Fruit fly (Drosophila melanogaster) whole organism, embryonic: ENCODE data around the gene xmas.

Experiments
- Adf1 ChIP-seq: fragments of 200-800 bp; sonication (Bioruptor generic); IDR thresholded peaks from 2 replicates; pipeline ENCODE4 v1.3.6; 2022; ENCODE audit warnings: missing biosample characterization, missing genetic modification characterization
- Aef1 ChIP-seq: fragments of 200-800 bp; sonication (Bioruptor generic); IDR thresholded peaks from 3 replicates; pipeline ENCODE4 v1.3.6; 2022; ENCODE audit warnings: missing biosample characterization, missing genetic modification characterization
- Awh ChIP-seq: fragments of 200-800 bp; sonication (Bioruptor generic); IDR thresholded peaks from 2 replicates; pipeline ENCODE4, ENCODE4 v1.3.6; 2022; ENCODE audit warnings: missing biosample characterization, missing genetic modification characterization
- B-H2 ChIP-seq: fragments of 200-800 bp; sonication (Bioruptor generic); optimal IDR thresholded peaks from 2 replicates; lab custom pipeline; 2018; ENCODE audit warnings: missing biosample characterization, mild to moderate bottlenecking, missing genetic modification characterization
- CG10462 ChIP-seq: fragments of 200-800 bp; sonication (Bioruptor generic); optimal IDR thresholded peaks from 2 replicates; lab custom pipeline; 2016; ENCODE audit warnings: missing biosample characterization, missing genetic modification characterization
- CG11696 ChIP-seq: fragments of 200-800 bp; sonication (Bioruptor generic); IDR thresholded peaks from 2 replicates; pipeline ENCODE4 v1.3.6; 2022; ENCODE audit warnings: missing biosample characterization, missing genetic modification characterization
- CG12299 ChIP-seq: fragments of 200-800 bp; sonication (Bioruptor generic); optimal IDR thresholded peaks from 2 replicates; lab custom pipeline; 2018; ENCODE audit warnings: missing biosample characterization, mild to moderate bottlenecking, missing genetic modification characterization
- CG12659 ChIP-seq: fragments of 200-800 bp; sonication (Bioruptor generic); optimal IDR thresholded peaks from 3 replicates; lab custom pipeline; 2017; ENCODE audit warnings: mild to moderate bottlenecking, missing biosample characterization, missing genetic modification reagents, missing genetic modification characterization
- CG12744 ChIP-seq: fragments of 200-800 bp; sonication (Bioruptor generic); optimal IDR thresholded peaks from 2 replicates; lab custom pipeline; 2016; ENCODE audit warnings: missing biosample characterization, missing genetic modification characterization
- CG14860 ChIP-seq: fragments of 200-800 bp; sonication (Bioruptor generic); IDR thresholded peaks from 3 replicates; pipeline ENCODE4 v1.3.6; 2022; ENCODE audit warnings: missing biosample characterization, missing genetic modification characterization; ENCODE audit not compliant: partially characterized antibody
- CG15514 ChIP-seq: fragments of 200-800 bp; sonication (Bioruptor generic); optimal IDR thresholded peaks from 3 replicates; lab custom pipeline; 2017; ENCODE audit warnings: missing biosample characterization, missing genetic modification characterization, mild to moderate bottlenecking, moderate library complexity, missing genetic modification reagents
- CG17361 ChIP-seq: fragments of 200-800 bp; sonication (Bioruptor generic); IDR thresholded peaks from 3 replicates; pipeline ENCODE4 v1.3.6; 2022; ENCODE audit warnings: missing biosample characterization, missing genetic modification characterization
- CG17802 ChIP-seq: fragments of 200-800 bp; sonication (Bioruptor generic); optimal IDR thresholded peaks from 2 replicates; lab custom pipeline; 2018; ENCODE audit warnings: missing biosample characterization, mild to moderate bottlenecking, missing genetic modification characterization, moderate library complexity
- CG1792 ChIP-seq: fragments of 200-800 bp; sonication (Bioruptor generic); optimal IDR thresholded peaks from 2 replicates; lab custom pipeline; 2016; ENCODE audit warnings: missing biosample characterization, missing genetic modification characterization
- CG18619 ChIP-seq: fragments of 200-800 bp; sonication (Bioruptor generic); optimal IDR thresholded peaks from 3 replicates; lab custom pipeline; 2017; ENCODE audit warnings: missing biosample characterization, mild to moderate bottlenecking, missing genetic modification characterization
- CG3838 ChIP-seq: fragments of 200-800 bp; sonication (Bioruptor generic); optimal IDR thresholded peaks from 3 replicates; lab custom pipeline; 2016; ENCODE audit warnings: missing biosample characterization, missing genetic modification characterization
- CG7556 ChIP-seq: fragments of 200-800 bp; sonication (Bioruptor generic); optimal IDR thresholded peaks from 2 replicates; lab custom pipeline; 2017; ENCODE audit warnings: missing biosample characterization, mild to moderate bottlenecking, missing genetic modification characterization
- CG7786 ChIP-seq: fragments of 200-800 bp; sonication (Bioruptor generic); optimal IDR thresholded peaks from 2 replicates; lab custom pipeline; 2016; ENCODE audit warnings: missing biosample characterization, missing genetic modification characterization
- CG9817 ChIP-seq: fragments of 200-800 bp; sonication (Bioruptor generic); optimal IDR thresholded peaks from 2 replicates; lab custom pipeline; 2018; ENCODE audit warnings: missing biosample characterization, mild to moderate bottlenecking, missing genetic modification characterization, moderate library complexity
- CTCF ChIP-seq: fragments of 200-800 bp; sonication (Bioruptor generic); optimal IDR thresholded peaks from 2 replicates; lab custom pipeline; 2017; ENCODE audit warnings: missing biosample characterization, mild to moderate bottlenecking, missing genetic modification characterization, moderate library complexity
- CrebB ChIP-seq: fragments of 200-800 bp; sonication (Bioruptor generic); optimal IDR thresholded peaks from 3 replicates; lab custom pipeline; 2018; ENCODE audit warnings: missing biosample characterization, mild to moderate bottlenecking, missing genetic modification characterization
- Dip2 ChIP-seq: fragments of 200-800 bp; sonication (Bioruptor generic); IDR thresholded peaks from 2 replicates; pipeline ENCODE4 v1.3.6; 2022; ENCODE audit warnings: missing biosample characterization, missing genetic modification characterization
- Dip3 ChIP-seq: fragments of 200-800 bp; sonication (Bioruptor generic); optimal IDR thresholded peaks from 3 replicates; lab custom pipeline; 2016; ENCODE audit warnings: missing biosample characterization, missing genetic modification characterization
- Elba2 ChIP-seq: fragments of 200-800 bp; sonication (Bioruptor generic); optimal IDR thresholded peaks from 3 replicates; lab custom pipeline; 2016; ENCODE audit warnings: missing biosample characterization, missing genetic modification characterization
- Hr3 ChIP-seq: fragments of 200-800 bp; sonication (Bioruptor generic); optimal IDR thresholded peaks from 3 replicates; lab custom pipeline; 2016; ENCODE audit warnings: missing biosample characterization, missing genetic modification characterization
- Hsf ChIP-seq: fragments of 200-800 bp; sonication (Bioruptor generic); optimal IDR thresholded peaks from 3 replicates; lab custom pipeline; 2016; ENCODE audit warnings: missing biosample characterization, missing genetic modification characterization
- MBD-R2 ChIP-seq: fragments of 200-800 bp; sonication (Bioruptor generic); IDR thresholded peaks from 2 replicates; pipeline ENCODE4 v1.3.6; 2022; ENCODE audit warnings: missing biosample characterization, missing genetic modification characterization
- MTF-1 ChIP-seq: fragments of 200-800 bp; sonication (Bioruptor generic); optimal IDR thresholded peaks from 2 replicates; lab custom pipeline; 2018; ENCODE audit warnings: missing biosample characterization, mild to moderate bottlenecking, missing genetic modification characterization, borderline replicate concordance
- Nf-YB ChIP-seq: fragments of 200-800 bp; sonication (Bioruptor generic); optimal IDR thresholded peaks from 3 replicates; lab custom pipeline; 2019; ENCODE audit warnings: missing biosample characterization, mild to moderate bottlenecking, missing genetic modification characterization, moderate library complexity
- Pdp1 ChIP-seq, 2 experiments: fragments of 200-800 bp; sonication (Bioruptor generic); optimal IDR thresholded peaks; 3 replicates each; lab custom pipeline; 2016; ENCODE audit warnings: missing biosample characterization in 2 of 2, missing genetic modification characterization in 2 of 2, mild to moderate bottlenecking in 1 of 2, moderate library complexity in 1 of 2
- Rfx ChIP-seq: fragments of 200-800 bp; sonication (Bioruptor generic); IDR thresholded peaks from 2 replicates; pipeline ENCODE4 v1.3.6; 2022; ENCODE audit warnings: missing biosample characterization, missing genetic modification characterization
- Sox102F ChIP-seq: fragments of 200-800 bp; sonication (Bioruptor generic); optimal IDR thresholded peaks from 2 replicates; lab custom pipeline; 2018; ENCODE audit warnings: missing biosample characterization, mild to moderate bottlenecking, missing genetic modification characterization, moderate library complexity
- Xrp1 ChIP-seq: fragments of 200-800 bp; sonication (Bioruptor generic); IDR thresholded peaks from 2 replicates; pipeline ENCODE4 v1.3.6; 2022; ENCODE audit warnings: missing biosample characterization, missing genetic modification characterization
- cg ChIP-seq: fragments of 200-800 bp; sonication (Bioruptor generic); optimal IDR thresholded peaks from 3 replicates; lab custom pipeline; 2019; ENCODE audit warnings: missing biosample characterization, mild to moderate bottlenecking, missing genetic modification characterization, moderate library complexity
- ci ChIP-seq: fragments of 200-800 bp; sonication (Bioruptor generic); IDR thresholded peaks from 3 replicates; pipeline ENCODE4 v1.3.6; 2022; ENCODE audit warnings: missing biosample characterization, missing genetic modification characterization
- crp ChIP-seq, 2 experiments: fragments of 200-800 bp; sonication (Bioruptor generic); optimal IDR thresholded peaks; 2 replicates in 1 of 2; 3 replicates in 1 of 2; lab custom pipeline; 2017; ENCODE audit warnings: missing biosample characterization in 2 of 2, missing genetic modification characterization in 2 of 2, mild to moderate bottlenecking in 1 of 2, moderate library complexity in 1 of 2
- fd96Cb ChIP-seq: fragments of 200-800 bp; sonication (Bioruptor generic); optimal IDR thresholded peaks from 2 replicates; lab custom pipeline; 2018; ENCODE audit warnings: missing biosample characterization, mild to moderate bottlenecking, missing genetic modification characterization, moderate library complexity
- jigr1 ChIP-seq: fragments of 200-800 bp; sonication (Bioruptor generic); IDR thresholded peaks from 3 replicates; pipeline ENCODE4 v1.3.6; 2022; ENCODE audit warnings: missing biosample characterization, missing genetic modification characterization
- kni ChIP-seq: fragments of 200-800 bp; sonication (Bioruptor generic); optimal IDR thresholded peaks from 3 replicates; lab custom pipeline; 2017; ENCODE audit warnings: mild to moderate bottlenecking, missing biosample characterization, missing genetic modification reagents, missing genetic modification characterization
- onecut ChIP-seq: fragments of 200-800 bp; sonication (Bioruptor generic); IDR thresholded peaks from 2 replicates; pipeline ENCODE4 v1.3.6; 2022; ENCODE audit warnings: missing biosample characterization, missing genetic modification characterization
- ranshi ChIP-seq: fragments of 200-800 bp; sonication (Bioruptor generic); IDR thresholded peaks from 2 replicates; pipeline ENCODE4 v1.3.6; 2022; ENCODE audit warnings: missing biosample characterization, missing genetic modification characterization
- sens-2 ChIP-seq: fragments of 200-800 bp; sonication (Bioruptor generic); IDR thresholded peaks from 2 replicates; pipeline ENCODE4 v1.3.6; 2022; ENCODE audit warnings: missing biosample characterization, missing genetic modification characterization
- shn ChIP-seq: fragments of 200-800 bp; sonication (Bioruptor generic); optimal IDR thresholded peaks from 3 replicates; lab custom pipeline; 2016; ENCODE audit warnings: missing biosample characterization, missing genetic modification characterization
- sqz ChIP-seq: fragments of 200-800 bp; sonication (Bioruptor generic); optimal IDR thresholded peaks from 3 replicates; lab custom pipeline; 2018; ENCODE audit warnings: missing biosample characterization, mild to moderate bottlenecking, missing genetic modification characterization
- stc ChIP-seq: fragments of 200-800 bp; sonication (Bioruptor generic); IDR thresholded peaks from 2 replicates; pipeline ENCODE4 v1.3.6; 2022; ENCODE audit warnings: missing biosample characterization, missing genetic modification characterization
- tap ChIP-seq: fragments of 200-800 bp; optimal IDR thresholded peaks from 3 replicates; lab custom pipeline; 2019; ENCODE audit warnings: missing biosample characterization, mild to moderate bottlenecking, missing genetic modification characterization, moderate library complexity
- tx ChIP-seq: fragments of 200-800 bp; sonication (Bioruptor generic); optimal IDR thresholded peaks from 2 replicates; lab custom pipeline; 2016; ENCODE audit warnings: missing biosample characterization, missing genetic modification characterization
- vfl ChIP-seq: fragments of 200-800 bp; sonication (Bioruptor generic); optimal IDR thresholded peaks from 2 replicates; lab custom pipeline; 2016; ENCODE audit warnings: missing biosample characterization, missing genetic modification characterization
- yki ChIP-seq: fragments of >200 bp; optimal IDR thresholded peaks from 3 replicates; lab custom pipeline; 2018
- zfh1 ChIP-seq: fragments of 200-800 bp; sonication (Bioruptor generic); IDR thresholded peaks from 3 replicates; pipeline ENCODE4 v1.3.6; 2022; ENCODE audit warnings: missing biosample characterization, missing genetic modification characterization

Gene xmas

DNA sequence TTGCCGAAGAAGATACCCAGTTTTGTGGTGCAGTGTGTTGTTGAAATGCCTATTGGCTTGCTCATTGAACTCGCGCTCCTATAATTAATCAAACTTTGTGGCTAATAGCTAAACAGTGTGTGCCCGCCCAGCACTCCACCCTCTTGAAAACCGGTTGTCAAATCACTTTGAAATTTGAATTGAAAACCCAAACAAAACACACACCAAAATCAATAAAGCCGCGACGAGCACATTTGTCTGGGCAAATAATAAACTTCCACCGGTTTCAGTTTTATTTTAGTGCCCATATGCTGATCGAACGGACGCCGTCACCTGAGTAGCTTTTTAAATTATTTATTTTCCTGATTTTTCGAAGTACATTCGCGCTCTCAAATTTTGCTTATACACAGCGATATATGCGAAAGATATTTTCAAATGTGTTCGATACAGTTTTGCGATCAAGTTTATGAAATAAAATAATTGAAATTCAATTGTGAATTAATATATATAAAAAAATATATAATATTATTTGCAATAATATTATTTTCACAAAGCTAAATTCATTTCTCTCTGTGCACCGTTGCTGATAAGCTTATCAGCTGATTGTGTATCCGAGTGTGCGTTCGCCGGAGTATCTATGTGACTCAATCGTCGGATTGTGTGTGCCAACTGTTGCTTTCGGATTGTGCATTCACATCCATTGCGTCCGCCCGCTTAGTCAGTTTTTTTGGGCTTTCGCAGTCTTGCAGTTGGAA, 29.2 kb downstream of the xmas start (continued):
- TF ChIP-seq MBD-R2: peak; percentile 42; the same call in 1 of the 2 replicates
- no peak for TF ChIP-seq Dip2
- TF ChIP-seq kni (GFP tag; lab: Kevin White, UChicago): no peak
- no peak for TF ChIP-seq tx
- no peak for TF ChIP-seq jigr1
- TF ChIP-seq CG7556: peak; percentile 89
- TF ChIP-seq sens-2: peak; percentile 41; the same call in 1 of the 2 replicates
- peak; percentile 81 for TF ChIP-seq zfh1 (GFP tag; lab: Robert Waterston, UW)
- peak; percentile 40 for TF ChIP-seq MTF-1 (GFP tag; lab: Kevin White, UChicago)
- TF ChIP-seq CG12299 (tag; lab: Kevin White, UChicago): peak; percentile 72
- no peak for TF ChIP-seq CG14860 (GFP tag; lab: Robert Waterston, UW)
- peak; percentile 68 for TF ChIP-seq sqz (GFP tag; lab: Kevin White, UChicago)
- TF ChIP-seq CG12659: peak; percentile 83
- no peak for TF ChIP-seq CG17802
- peak; percentile 76 for TF ChIP-seq tap (tag; lab: Kevin White, UChicago)
- TF ChIP-seq onecut (GFP tag; lab: Robert Waterston, UW): peak; percentile 35
- TF ChIP-seq vfl: peak; percentile 58
- TF ChIP-seq Xrp1 (GFP tag; lab: Robert Waterston, UW): peak; percentile 84
- peak; percentile 84; the same call in 2 of the 3 replicates for TF ChIP-seq ci (GFP tag; lab: Robert Waterston, UW)
- TF ChIP-seq fd96Cb: peak; percentile 80
- TF ChIP-seq cg (GFP tag; lab: Kevin White, UChicago): peak; percentile 19
- peak; percentile 55 for TF ChIP-seq Adf1 (GFP tag; lab: Robert Waterston, UW)
- TF ChIP-seq CG7786 (GFP tag; lab: Kevin White, UChicago): no peak
- TF ChIP-seq Pdp1 (GFP tag; optimal IDR thresholded peaks at IDR 0.05; lab: Kevin White, UChicago): peak in 1 of 2 experiments; percentile 45
- no peak for TF ChIP-seq Elba2 (GFP tag; lab: Kevin White, UChicago)
- TF ChIP-seq CG15514 (GFP tag; lab: Kevin White, UChicago): peak; percentile 63
- TF ChIP-seq crp (GFP tag; optimal IDR thresholded peaks at IDR 0.05; lab: Kevin White, UChicago): peak in 1 of 2 experiments; percentile 52
- TF ChIP-seq CrebB (tag; lab: Kevin White, UChicago): peak; percentile 19
- peak; percentile 21 for TF ChIP-seq Hsf
- peak; percentile 60 for TF ChIP-seq CG9817 (tag; lab: Kevin White, UChicago)
- TF ChIP-seq stc (GFP tag; lab: Robert Waterston, UW): peak; percentile 87
- no peak for TF ChIP-seq CTCF (GFP tag; lab: Kevin White, UChicago)
- no peak for TF ChIP-seq CG1792
- no peak for TF ChIP-seq Dip3
- TF ChIP-seq CG11696 (GFP tag; lab: Robert Waterston, UW): no peak
- no peak for TF ChIP-seq CG12744 (GFP tag; lab: Kevin White, UChicago)
- TF ChIP-seq Rfx (GFP tag; lab: Robert Waterston, UW): peak; percentile 83
- peak; percentile 74 for TF ChIP-seq Awh (GFP tag; lab: Robert Waterston, UW)
- peak; percentile 64; the same call in 1 of the 3 replicates for TF ChIP-seq Aef1 (GFP tag; lab: Robert Waterston, UW)
- no peak for TF ChIP-seq CG3838 (GFP tag; lab: Kevin White, UChicago)
- TF ChIP-seq shn (GFP tag; lab: Kevin White, UChicago): no peak
- peak; percentile 88 for TF ChIP-seq CG17361
- TF ChIP-seq ranshi (GFP tag; lab: Robert Waterston, UW): peak; percentile 74; the same call in 1 of the 2 replicates
- TF ChIP-seq CG10462 (GFP tag; lab: Kevin White, UChicago): peak; percentile 27
- TF ChIP-seq Nf-YB (GFP tag; lab: Kevin White, UChicago): peak; percentile 70
- TF ChIP-seq Hr3 (GFP tag; lab: Kevin White, UChicago): peak; percentile 76
- TF ChIP-seq Sox102F (GFP tag; lab: Kevin White, UChicago): peak; percentile 93
- TF ChIP-seq yki (lab: Kevin White, UChicago): no peak
- peak; percentile 82 for TF ChIP-seq CG18619 (GFP tag; lab: Kevin White, UChicago)
- TF ChIP-seq B-H2 (GFP tag; lab: Kevin White, UChicago): peak; percentile 13
